Fruit fly (Drosophila melanogaster) whole organism, embryonic: ENCODE results near the gene shv.

Source experiments
- CG11560 ChIP-seq: fragments of 200-800 bp; sonication (Bioruptor generic); IDR thresholded peaks from 3 replicates; pipeline ENCODE4 v1.3.6; 2022; ENCODE audit warnings: missing biosample characterization, missing genetic modification characterization
- CG15479 ChIP-seq: fragments of 200-800 bp; sonication (Bioruptor generic); optimal IDR thresholded peaks from 3 replicates; lab custom pipeline; 2019; ENCODE audit warnings: missing biosample characterization, mild to moderate bottlenecking, missing genetic modification characterization, moderate library complexity
- CG17359 ChIP-seq: fragments of 200-800 bp; sonication (Bioruptor generic); optimal IDR thresholded peaks from 3 replicates; lab custom pipeline; 2018; ENCODE audit warnings: missing biosample characterization, mild to moderate bottlenecking, missing genetic modification characterization, moderate library complexity
- CG17568 ChIP-seq: fragments of 200-800 bp; sonication (Bioruptor generic); optimal IDR thresholded peaks from 2 replicates; lab custom pipeline; 2018; ENCODE audit warnings: missing biosample characterization, mild to moderate bottlenecking, missing genetic modification characterization, moderate library complexity
- CG1832 ChIP-seq: fragments of 200-800 bp; sonication (Bioruptor generic); optimal IDR thresholded peaks from 2 replicates; lab custom pipeline; 2017; ENCODE audit warnings: missing biosample characterization, mild to moderate bottlenecking, missing genetic modification characterization, inconsistent platforms
- CG18599 ChIP-seq: fragments of 200-800 bp; sonication (Bioruptor generic); optimal IDR thresholded peaks from 3 replicates; lab custom pipeline; 2017; ENCODE audit warnings: missing biosample characterization, missing genetic modification characterization, mild to moderate bottlenecking, moderate library complexity, missing genetic modification reagents
- CG3065 ChIP-seq: fragments of 200-800 bp; sonication (Bioruptor generic); optimal IDR thresholded peaks from 2 replicates; lab custom pipeline; 2016; ENCODE audit warnings: missing biosample characterization, missing genetic modification characterization
- CG34422 ChIP-seq: fragments of 200-800 bp; sonication (Bioruptor generic); IDR thresholded peaks from 3 replicates; pipeline ENCODE4 v1.3.6; 2022; ENCODE audit warnings: missing biosample characterization, missing genetic modification characterization
- CG6765 ChIP-seq: fragments of 200-800 bp; sonication (Bioruptor generic); optimal IDR thresholded peaks from 3 replicates; lab custom pipeline; 2017; ENCODE audit warnings: missing biosample characterization, mild to moderate bottlenecking, missing genetic modification characterization
- CG8290 ChIP-seq, 3 experiments: fragments of 200-800 bp; sonication (Bioruptor generic); optimal IDR thresholded peaks; 2 replicates each; lab custom pipeline; 2016 to 2019; ENCODE audit warnings: missing biosample characterization in 3 of 3, missing genetic modification characterization in 3 of 3, mild to moderate bottlenecking in 2 of 3, moderate library complexity in 1 of 3
- ERR ChIP-seq: fragments of 200-800 bp; sonication (Bioruptor generic); optimal IDR thresholded peaks from 2 replicates; lab custom pipeline; 2016; ENCODE audit warnings: missing biosample characterization, missing genetic modification characterization
- Ets65A ChIP-seq: fragments of 200-800 bp; sonication (Bioruptor generic); peaks from one replicate; lab custom pipeline; 2016; ENCODE audit warnings: missing biosample characterization, missing genetic modification characterization
- HHEX ChIP-seq: fragments of 200-800 bp; sonication (Bioruptor generic); optimal IDR thresholded peaks from 3 replicates; lab custom pipeline; 2017; ENCODE audit warnings: missing biosample characterization, mild to moderate bottlenecking, missing genetic modification characterization, missing genetic modification reagents
- HLH3B ChIP-seq: fragments of 200-800 bp; sonication (Bioruptor generic); IDR thresholded peaks from 2 replicates; pipeline ENCODE4 v1.3.6; 2022; ENCODE audit warnings: missing biosample characterization, missing genetic modification characterization
- Hey ChIP-seq: fragments of 200-800 bp; sonication (Bioruptor generic); optimal IDR thresholded peaks from 3 replicates; lab custom pipeline; 2018; ENCODE audit warnings: missing biosample characterization, mild to moderate bottlenecking, missing genetic modification characterization
- Neu2 ChIP-seq: fragments of 200-800 bp; sonication (Bioruptor generic); optimal IDR thresholded peaks from 3 replicates; lab custom pipeline; 2016; ENCODE audit warnings: missing biosample characterization, missing genetic modification characterization, borderline replicate concordance
- Pdp1 ChIP-seq, 2 experiments: fragments of 200-800 bp; sonication (Bioruptor generic); optimal IDR thresholded peaks; 3 replicates each; lab custom pipeline; 2016; ENCODE audit warnings: missing biosample characterization in 2 of 2, missing genetic modification characterization in 2 of 2, mild to moderate bottlenecking in 1 of 2, moderate library complexity in 1 of 2
- Six4 ChIP-seq: fragments of 200-800 bp; sonication (Bioruptor generic); optimal IDR thresholded peaks from 2 replicates; lab custom pipeline; 2016; ENCODE audit warnings: missing biosample characterization, missing genetic modification characterization
- cas ChIP-seq: fragments of 200-800 bp; sonication (Bioruptor generic); IDR thresholded peaks from 2 replicates; pipeline ENCODE4 v1.3.6; 2022; ENCODE audit warnings: missing biosample characterization, missing genetic modification characterization
- crol ChIP-seq: fragments of 200-800 bp; sonication (Bioruptor generic); IDR thresholded peaks from 2 replicates; pipeline ENCODE4 v1.3.6; 2022; ENCODE audit warnings: missing biosample characterization, missing genetic modification characterization
- dm ChIP-seq: fragments of 200-800 bp; sonication (Bioruptor generic); optimal IDR thresholded peaks from 3 replicates; lab custom pipeline; 2016; ENCODE audit warnings: missing biosample characterization, missing genetic modification characterization
- eve ChIP-seq, 2 experiments: fragments of >200 bp; optimal IDR thresholded peaks; 2 replicates each; lab custom pipeline; 2017; ENCODE audit warnings: missing biosample characterization in 2 of 2, missing genetic modification characterization in 2 of 2
- ewg ChIP-seq: fragments of 200-800 bp; sonication (Bioruptor generic); optimal IDR thresholded peaks from 3 replicates; lab custom pipeline; 2017; ENCODE audit warnings: mild to moderate bottlenecking, missing biosample characterization, missing genetic modification reagents, missing genetic modification characterization
- exex ChIP-seq: fragments of 200-800 bp; sonication (Bioruptor generic); optimal IDR thresholded peaks from 4 replicates; lab custom pipeline; 2018; ENCODE audit warnings: missing biosample characterization, mild to moderate bottlenecking, missing genetic modification characterization, moderate library complexity
- grn ChIP-seq: fragments of 200-800 bp; sonication (Bioruptor generic); optimal IDR thresholded peaks from 3 replicates; lab custom pipeline; 2017; ENCODE audit warnings: missing biosample characterization, missing genetic modification characterization
- kay ChIP-seq: fragments of 200-800 bp; sonication (Bioruptor generic); optimal IDR thresholded peaks from 2 replicates; lab custom pipeline; 2016; ENCODE audit warnings: missing biosample characterization, missing genetic modification characterization
- mirr ChIP-seq: fragments of 200-800 bp; sonication (Bioruptor generic); optimal IDR thresholded peaks from 3 replicates; lab custom pipeline; 2018; ENCODE audit warnings: missing biosample characterization, mild to moderate bottlenecking, missing genetic modification characterization
- pho ChIP-seq: fragments of 200-800 bp; sonication (Bioruptor generic); optimal IDR thresholded peaks from 2 replicates; lab custom pipeline; 2016; ENCODE audit warnings: missing biosample characterization, missing genetic modification characterization
- prd ChIP-seq, 3 experiments: fragments of >200 bp in 2 of 3; fragments of 200-800 bp in 1 of 3; sonication (Bioruptor generic) in 1 of 3; optimal IDR thresholded peaks in 2 of 3; IDR thresholded peaks in 1 of 3; 2 replicates in 2 of 3; 3 replicates in 1 of 3; pipeline versions ENCODE4 v1.3.6 to Lab custom; 2017 to 2022; ENCODE audit warnings: missing biosample characterization in 1 of 3, missing genetic modification characterization in 1 of 3
- ro ChIP-seq: fragments of 200-800 bp; sonication (Bioruptor generic); IDR thresholded peaks from 2 replicates; pipeline ENCODE4 v1.3.6; 2022; ENCODE audit warnings: missing biosample characterization, missing genetic modification characterization
- sd ChIP-seq: fragments of 200-800 bp; sonication (Bioruptor generic); optimal IDR thresholded peaks from 3 replicates; lab custom pipeline; 2018; ENCODE audit warnings: missing biosample characterization, mild to moderate bottlenecking, missing genetic modification characterization, moderate library complexity
- sens ChIP-seq: fragments of 200-800 bp; sonication (Bioruptor generic); peaks from one replicate; lab custom pipeline; 2016; ENCODE audit warnings: missing biosample characterization, missing genetic modification characterization
- sisA ChIP-seq: fragments of 200-800 bp; sonication (Bioruptor generic); IDR thresholded peaks from 2 replicates; pipeline ENCODE4 v1.3.6; 2022; ENCODE audit warnings: missing biosample characterization, missing genetic modification characterization
- stwl ChIP-seq: fragments of 200-800 bp; sonication (Bioruptor generic); optimal IDR thresholded peaks from 3 replicates; lab custom pipeline; 2018; ENCODE audit warnings: missing biosample characterization, mild to moderate bottlenecking, missing genetic modification characterization, moderate library complexity
- vnd ChIP-seq: fragments of 200-800 bp; sonication (Bioruptor generic); IDR thresholded peaks from 3 replicates; pipeline ENCODE4 v1.3.6; 2022; ENCODE audit warnings: missing biosample characterization, missing genetic modification characterization; ENCODE audit not compliant: partially characterized antibody
- wor ChIP-seq: fragments of 200-800 bp; sonication (Bioruptor generic); IDR thresholded peaks from 2 replicates; pipeline ENCODE4 v1.3.6; 2022; ENCODE audit warnings: missing biosample characterization, missing genetic modification characterization

Gene shv

dm6 chr2L:495381-496240 is 42.7 kb downstream of the shv start (continued):
- no peak for TF ChIP-seq CG3065 (GFP tag; lab: Kevin White, UChicago)
- no peak for TF ChIP-seq CG34422
- no peak for TF ChIP-seq CG11560 (tag; lab: Robert Waterston, UW)
- no peak for TF ChIP-seq prd (optimal IDR thresholded peaks at IDR 0.05; lab: Kevin White, UChicago)
- TF ChIP-seq prd (GFP tag; IDR thresholded peaks at IDR 0.05; lab: Robert Waterston, UW), result no peak
- no peak for TF ChIP-seq sisA (GFP tag; lab: Robert Waterston, UW)
- no peak for TF ChIP-seq Six4 (GFP tag; lab: Kevin White, UChicago)
- TF ChIP-seq CG8290 (GFP tag; optimal IDR thresholded peaks at IDR 0.05; lab: Kevin White, UChicago), result no peak
- TF ChIP-seq CG8290 (tag; optimal IDR thresholded peaks at IDR 0.05; lab: Kevin White, UChicago), result peak in 1 of 2 experiments; percentile 9
- TF ChIP-seq Neu2 (GFP tag; lab: Kevin White, UChicago), result no peak
- no peak for TF ChIP-seq CG1832 (GFP tag; lab: Kevin White, UChicago)
- peak; percentile 40 for TF ChIP-seq sd (tag; lab: Kevin White, UChicago)
- no peak for TF ChIP-seq HLH3B (GFP tag; lab: Robert Waterston, UW)
- peak; percentile 70 for TF ChIP-seq Hey
- TF ChIP-seq Pdp1 (GFP tag; optimal IDR thresholded peaks at IDR 0.05; lab: Kevin White, UChicago), result peak in 1 of 2 experiments; percentile 61
- no peak for TF ChIP-seq kay (GFP tag; lab: Kevin White, UChicago)
- TF ChIP-seq HHEX, result no peak
- TF ChIP-seq dm, result no peak
- TF ChIP-seq Ets65A (GFP tag; lab: Kevin White, UChicago), result no peak
- TF ChIP-seq cas, result no peak
- no peak for TF ChIP-seq crol (GFP tag; lab: Robert Waterston, UW)
- no peak for TF ChIP-seq CG17359 (tag; lab: Kevin White, UChicago)
- no peak for TF ChIP-seq ewg (GFP tag; lab: Kevin White, UChicago)
- no peak for TF ChIP-seq pho (GFP tag; lab: Kevin White, UChicago)
- peak; percentile 100 for TF ChIP-seq grn

dm6 chr2L:496436-496835 is 43.5 kb downstream of the shv start:
- TF ChIP-seq grn (peak; percentile 97), crol (GFP tag; lab: Robert Waterston, UW) (peak; percentile 52; the same call in 1 of the 2 replicates), CG17568 (no peak), CG15479 (peak; percentile 16), stwl (tag; lab: Kevin White, UChicago) (peak; percentile 50), eve (GFP tag; optimal IDR thresholded peaks at IDR 0.05; lab: Kevin White, UChicago) (peak in 1 of 2 experiments; percentile 64), ro (GFP tag; lab: Robert Waterston, UW) (no peak), ERR (GFP tag; lab: Kevin White, UChicago) (no peak), vnd (GFP tag; lab: Robert Waterston, UW) (peak; percentile 51; the same call in 1 of the 3 replicates), exex (tag; lab: Kevin White, UChicago) (peak; percentile 92), CG18599 (GFP tag; lab: Kevin White, UChicago) (peak; percentile 66), sens (GFP tag; lab: Kevin White, UChicago) (peak; percentile 29), mirr (GFP tag; lab: Kevin White, UChicago) (peak; percentile 72), CG6765 (no peak), sd (tag; lab: Kevin White, UChicago) (peak; percentile 61), wor (no peak)
- TF ChIP-seq, all 482 proteins: peak for 11
